Worm (Caenorhabditis elegans): ENCODE data around the gene H40L08.7.
A peak's percentile ranks its signal among the peaks of the same experiment; 100 is the strongest.

H40L08.7 gene

DNA sequence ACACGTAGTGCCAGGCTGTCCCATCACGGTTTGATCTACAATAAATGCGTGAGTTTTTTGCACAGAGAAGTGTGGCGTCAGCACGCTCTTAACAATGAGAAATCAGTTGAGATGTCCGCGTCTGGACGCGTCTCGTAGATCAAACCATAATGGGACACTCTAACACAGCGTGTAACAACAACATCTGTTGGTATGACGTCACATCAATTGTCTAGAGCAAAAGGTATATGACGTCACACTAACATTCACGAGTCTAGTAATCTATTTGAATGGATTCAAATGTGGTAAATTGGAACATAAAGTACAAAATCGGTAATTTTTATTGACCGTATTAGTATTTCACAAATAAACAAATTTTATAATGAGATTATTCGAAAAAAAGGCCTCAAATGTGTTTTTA lies 38.2 kb upstream of the H40L08.7 start:
- TF ChIP-seq cnd-1 (tag; optimal IDR thresholded peaks at IDR 0.05) = peak; percentile 78
- TF ChIP-seq sem-2 (GFP tag; optimal IDR thresholded peaks at IDR 0.05) = no peak
- peak; percentile 97 for TF ChIP-seq zip-8 (tag; optimal IDR thresholded peaks at IDR 0.05)
- no peak for TF ChIP-seq ces-1 (GFP tag; optimal IDR thresholded peaks at IDR 0.05)

- TF ChIP-seq ztf-11 (tag; optimal IDR thresholded peaks at IDR 0.05) (no peak), sem-2 (GFP tag; optimal IDR thresholded peaks at IDR 0.05) (no peak)
Measured at ce11 chrX:15112172-15112571, 34.6 kb upstream of the H40L08.7 start.

DNA sequence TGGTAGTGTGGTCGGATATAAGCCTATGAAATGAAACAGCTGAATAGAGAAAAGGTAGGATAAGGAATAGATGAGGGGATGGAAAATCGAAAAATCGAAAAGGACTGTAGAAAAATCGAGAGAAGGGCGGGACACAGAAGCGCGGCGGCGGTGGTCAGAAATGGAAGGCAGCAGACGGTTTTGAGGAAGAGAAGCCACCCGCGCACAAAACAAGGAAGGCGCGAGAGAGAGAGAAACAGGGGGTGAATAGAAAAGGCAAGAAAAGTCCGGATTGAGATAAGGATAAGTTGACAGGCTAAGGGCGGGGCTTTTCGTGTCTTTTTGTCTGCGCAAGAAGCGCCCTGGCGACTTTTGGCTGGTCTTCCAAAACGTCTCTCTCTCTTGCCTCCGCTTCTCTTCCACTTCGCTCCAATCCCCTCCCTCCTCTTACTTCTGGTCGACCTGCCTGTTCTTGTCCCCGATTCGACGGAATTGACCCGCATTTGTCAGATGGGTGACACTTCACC lies 30.3 kb upstream of the H40L08.7 start, which contains the start of gene mlt-9:
Gene mlt-9, minus strand, starts transcription at position 51 of the 506 bp plus-strand sequence.
- peak; percentile 63 for TF ChIP-seq ham-2 (GFP tag; optimal IDR thresholded peaks at IDR 0.05)
- TF ChIP-seq elt-1 (tag; optimal IDR thresholded peaks at IDR 0.05; ENCODE audit: borderline replicate concordance, insufficient read depth) = peak; percentile 12
- no peak for TF ChIP-seq unc-39 (tag; optimal IDR thresholded peaks at IDR 0.05)

ce11 chrX:15104963-15105493 lies 27.5 kb upstream of the H40L08.7 start:
- TF ChIP-seq blmp-1 (tag; optimal IDR thresholded peaks at IDR 0.05) (peak; percentile 28), ham-2 (GFP tag; optimal IDR thresholded peaks at IDR 0.05) (no peak)

DNA sequence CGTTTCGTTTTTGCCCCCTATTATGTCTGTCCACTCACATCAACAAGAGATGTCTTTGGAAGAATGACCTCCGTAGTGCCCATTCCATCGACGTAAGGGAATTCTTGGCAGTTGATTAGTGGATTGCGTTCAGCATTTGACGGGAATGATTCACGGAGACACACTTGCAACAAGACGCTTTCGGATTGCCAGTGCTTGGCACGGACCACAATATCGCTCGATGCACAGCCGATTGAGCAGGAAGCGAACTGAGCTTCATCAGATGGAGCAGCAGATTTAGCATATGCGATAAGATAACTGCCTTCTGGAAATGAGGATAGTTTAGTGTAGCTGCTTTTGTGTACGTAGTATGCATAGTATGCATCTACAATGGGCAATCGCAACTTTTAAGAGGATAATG lies 25.9 kb upstream of the H40L08.7 start:
- no peak for TF ChIP-seq M03D4.4 (tag; optimal IDR thresholded peaks at IDR 0.05)
- TF ChIP-seq ztf-11 (tag; optimal IDR thresholded peaks at IDR 0.05) = no peak
- TF ChIP-seq tbx-8 (GFP tag; optimal IDR thresholded peaks at IDR 0.05) = no peak
- no peak for TF ChIP-seq snpc-4 (tag; optimal IDR thresholded peaks at IDR 0.05)
- TF ChIP-seq nhr-2 (tag; optimal IDR thresholded peaks at IDR 0.05) = no peak
- TF ChIP-seq nhr-28 (tag; optimal IDR thresholded peaks at IDR 0.05) = no peak
- TF ChIP-seq ceh-83 (GFP tag; optimal IDR thresholded peaks at IDR 0.05) = no peak
- no peak for TF ChIP-seq drap-1 (GFP tag; optimal IDR thresholded peaks at IDR 0.05)
- TF ChIP-seq ceh-39 (tag; optimal IDR thresholded peaks at IDR 0.05) = no peak
- TF ChIP-seq mab-5 (tag; optimal IDR thresholded peaks at IDR 0.05) = no peak
- no peak for TF ChIP-seq lsy-2 (tag; optimal IDR thresholded peaks at IDR 0.05)
- TF ChIP-seq elt-1 (tag; optimal IDR thresholded peaks at IDR 0.05; ENCODE audit: borderline replicate concordance, insufficient read depth) = no peak
- no peak for TF ChIP-seq mep-1 (tag; optimal IDR thresholded peaks at IDR 0.05)
- TF ChIP-seq nhr-237 (tag; optimal IDR thresholded peaks at IDR 0.05) = no peak

DNA sequence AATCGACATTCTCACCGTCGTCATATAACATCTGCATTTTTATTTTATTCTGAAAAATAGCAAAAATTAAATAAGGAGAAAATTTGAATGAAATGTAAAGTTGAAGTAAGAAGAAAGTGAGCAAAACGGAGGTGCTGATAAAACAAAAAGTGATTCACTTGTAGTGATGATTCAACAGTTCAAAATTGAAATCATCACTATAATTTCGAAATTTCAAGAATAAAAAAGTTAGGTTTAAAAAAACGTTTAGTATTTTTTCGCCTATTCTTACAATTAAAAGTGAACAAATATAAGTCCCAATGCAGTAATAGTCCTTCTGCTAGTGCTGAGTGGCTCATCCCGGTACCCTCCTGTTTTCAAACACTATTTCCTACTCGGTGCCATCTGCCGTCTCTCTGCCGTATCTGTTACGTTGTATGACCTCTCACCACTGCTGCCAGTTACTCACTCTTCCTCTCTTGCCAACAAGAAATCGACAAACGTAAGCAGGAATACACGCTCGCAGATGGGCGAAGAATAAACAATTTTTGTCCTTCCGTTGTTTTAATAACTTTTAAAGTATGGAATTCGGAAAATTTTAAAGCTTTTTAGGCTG lies 22.9 kb upstream of the H40L08.7 start, which contains the start of gene dhhc-1:
Gene dhhc-1, minus strand, starts transcription at position 51 of the 595 bp plus-strand sequence.
- TF ChIP-seq snpc-4 (tag; optimal IDR thresholded peaks at IDR 0.05) (no peak), sem-2 (GFP tag; optimal IDR thresholded peaks at IDR 0.05) (no peak), ham-2 (GFP tag; optimal IDR thresholded peaks at IDR 0.05) (no peak), pha-4 (tag; optimal IDR thresholded peaks at IDR 0.05) (no peak), ceh-39 (tag; optimal IDR thresholded peaks at IDR 0.05) (no peak), unc-62 (GFP tag; optimal IDR thresholded peaks at IDR 0.05) (peak; percentile 28), nhr-2 (tag; optimal IDR thresholded peaks at IDR 0.05) (peak; percentile 15), ceh-83 (GFP tag; optimal IDR thresholded peaks at IDR 0.05) (no peak), nhr-28 (tag; optimal IDR thresholded peaks at IDR 0.05) (no peak), unc-39 (tag; optimal IDR thresholded peaks at IDR 0.05) (no peak), mep-1 (tag; optimal IDR thresholded peaks at IDR 0.05) (peak; percentile 56), nhr-76 (tag; optimal IDR thresholded peaks at IDR 0.05) (no peak), mls-2 (tag; optimal IDR thresholded peaks at IDR 0.05) (peak; percentile 65), bed-3 (GFP tag; optimal IDR thresholded peaks at IDR 0.05) (no peak), hlh-1 (tag; optimal IDR thresholded peaks at IDR 0.05) (peak; percentile 69), tbx-8 (GFP tag; optimal IDR thresholded peaks at IDR 0.05) (no peak), elt-3 (tag; optimal IDR thresholded peaks at IDR 0.05) (no peak), nhr-12 (tag; optimal IDR thresholded peaks at IDR 0.05) (no peak), unc-120 (tag; optimal IDR thresholded peaks at IDR 0.05; ENCODE audit: poor library complexity, severe bottlenecking) (peak; percentile 69), lin-13 (tag; optimal IDR thresholded peaks at IDR 0.05) (no peak), blmp-1 (tag; optimal IDR thresholded peaks at IDR 0.05) (no peak), elt-1 (tag; optimal IDR thresholded peaks at IDR 0.05; ENCODE audit: borderline replicate concordance, insufficient read depth) (no peak), cnd-1 (tag; optimal IDR thresholded peaks at IDR 0.05) (peak; percentile 84), ztf-11 (tag; optimal IDR thresholded peaks at IDR 0.05) (no peak), lsy-2 (tag; optimal IDR thresholded peaks at IDR 0.05) (no peak), mab-5 (tag; optimal IDR thresholded peaks at IDR 0.05) (no peak), ceh-43 (GFP tag; optimal IDR thresholded peaks at IDR 0.05) (no peak), M03D4.4 (tag; optimal IDR thresholded peaks at IDR 0.05) (no peak), drap-1 (GFP tag; optimal IDR thresholded peaks at IDR 0.05) (no peak), lin-32 (GFP tag; optimal IDR thresholded peaks at IDR 0.05) (peak; percentile 69), flh-1 (GFP tag; optimal IDR thresholded peaks at IDR 0.05) (no peak), ces-1 (GFP tag; optimal IDR thresholded peaks at IDR 0.05) (peak; percentile 41), nhr-237 (tag; optimal IDR thresholded peaks at IDR 0.05) (no peak), sptf-1 (tag; optimal IDR thresholded peaks at IDR 0.05) (no peak), zip-8 (tag; optimal IDR thresholded peaks at IDR 0.05) (no peak)
